Fruit fly (Drosophila melanogaster): ENCODE measurements around the gene CG9737.

Gene CG9737

dm6 chr3R:30268733-30269132 is 25.6 kb upstream of the CG9737 start (continued):
- peak; percentile 12 for TF ChIP-seq achi (GFP tag; optimal IDR thresholded peaks at IDR 0.05)
- peak; percentile 27 for TF ChIP-seq CG11762 (GFP tag; optimal IDR thresholded peaks at IDR 0.05; ENCODE audit: insufficient read depth)
- peak; percentile 62 for TF ChIP-seq Met (GFP tag; optimal IDR thresholded peaks at IDR 0.05)
- peak; percentile 38 for TF ChIP-seq CG32006 (GFP tag; optimal IDR thresholded peaks at IDR 0.05)
- TF ChIP-seq CG16779 (tag; optimal IDR thresholded peaks at IDR 0.05), result no peak
- TF ChIP-seq Hr4 (GFP tag; optimal IDR thresholded peaks at IDR 0.05), result peak; percentile 13
- peak; percentile 40 for TF ChIP-seq CG3919 (GFP tag; optimal IDR thresholded peaks at IDR 0.05)
- peak; percentile 40 for TF ChIP-seq CG31627 (GFP tag; optimal IDR thresholded peaks at IDR 0.05)
- peak; percentile 4 for TF ChIP-seq CG6792 (GFP tag; optimal IDR thresholded peaks at IDR 0.05)
- TF ChIP-seq dac (GFP tag; optimal IDR thresholded peaks at IDR 0.05), result no peak
- TF ChIP-seq CG8632 (GFP tag; optimal IDR thresholded peaks at IDR 0.05), result peak; percentile 27
- peak; percentile 9 for TF ChIP-seq Sox15 (GFP tag; optimal IDR thresholded peaks at IDR 0.05)
- TF ChIP-seq Ets21C (GFP tag; optimal IDR thresholded peaks at IDR 0.05), result no peak
- TF ChIP-seq eg (GFP tag; IDR thresholded peaks at IDR 0.05), result no peak
- peak; percentile 20 for TF ChIP-seq spab (GFP tag; optimal IDR thresholded peaks at IDR 0.05)
- peak; percentile 44 for TF ChIP-seq CG15336 (GFP tag; IDR thresholded peaks at IDR 0.05)
- peak; percentile 29 for TF ChIP-seq Sox14 (GFP tag; optimal IDR thresholded peaks at IDR 0.05)
- no peak for TF ChIP-seq CG8119 (GFP tag; IDR thresholded peaks at IDR 0.05)
- TF ChIP-seq Hr39 (GFP tag; optimal IDR thresholded peaks at IDR 0.05), result peak; percentile 18
- TF ChIP-seq CG11902 (GFP tag; optimal IDR thresholded peaks at IDR 0.05), result peak; percentile 28
- peak; percentile 64 for TF ChIP-seq svp (GFP tag)

- peak; percentile 96 for TF ChIP-seq OdsH (GFP tag; optimal IDR thresholded peaks at IDR 0.05)
- peak; percentile 93 for TF ChIP-seq CG9139 (GFP tag; optimal IDR thresholded peaks at IDR 0.05)
- TF ChIP-seq Sox102F (GFP tag; optimal IDR thresholded peaks at IDR 0.05), result peak; percentile 87
- TF ChIP-seq topi (GFP tag; optimal IDR thresholded peaks at IDR 0.05), result peak; percentile 83
- peak; percentile 96 for TF ChIP-seq dsx (GFP tag; optimal IDR thresholded peaks at IDR 0.05; ENCODE audit: poor library complexity, severe bottlenecking)
- peak; percentile 81 for TF ChIP-seq CG31627 (GFP tag; optimal IDR thresholded peaks at IDR 0.05)
- peak; percentile 97 for TF ChIP-seq CG3032 (tag; optimal IDR thresholded peaks at IDR 0.05)
- TF ChIP-seq spab (GFP tag; optimal IDR thresholded peaks at IDR 0.05), result peak; percentile 94
- TF ChIP-seq Sox15 (GFP tag; optimal IDR thresholded peaks at IDR 0.05), result peak; percentile 72
- peak; percentile 65 for TF ChIP-seq Eip93F (GFP tag; optimal IDR thresholded peaks at IDR 0.05)
- TF ChIP-seq Eip75B (GFP tag; optimal IDR thresholded peaks at IDR 0.05), result peak; percentile 92
- TF ChIP-seq cyc (GFP tag; optimal IDR thresholded peaks at IDR 0.05), result peak; percentile 84
- peak; percentile 96 for TF ChIP-seq CG10669 (GFP tag; optimal IDR thresholded peaks at IDR 0.05)
- TF ChIP-seq Ets21C (GFP tag; optimal IDR thresholded peaks at IDR 0.05), result peak; percentile 66
- no peak for TF ChIP-seq fkh (GFP tag; optimal IDR thresholded peaks at IDR 0.05)
- TF ChIP-seq net (GFP tag; optimal IDR thresholded peaks at IDR 0.05), result peak; percentile 95
- peak; percentile 94 to 97 for TF ChIP-seq salr (GFP tag; optimal IDR thresholded peaks at IDR 0.05)
- TF ChIP-seq ss (GFP tag; optimal IDR thresholded peaks at IDR 0.05), result peak; percentile 94 to 97
- peak; percentile 84 for TF ChIP-seq dac (GFP tag; optimal IDR thresholded peaks at IDR 0.05)
- TF ChIP-seq vri (GFP tag; optimal IDR thresholded peaks at IDR 0.05), result peak; percentile 83
- TF ChIP-seq eg (GFP tag; IDR thresholded peaks at IDR 0.05), result peak; percentile 97
- TF ChIP-seq CG16779 (tag; optimal IDR thresholded peaks at IDR 0.05), result peak; percentile 75
- peak; percentile 97 for TF ChIP-seq CG15336 (GFP tag; IDR thresholded peaks at IDR 0.05)
- peak; percentile 84 for TF ChIP-seq lz (GFP tag; optimal IDR thresholded peaks at IDR 0.05)
- peak; percentile 94 for TF ChIP-seq CG11294 (GFP tag; IDR thresholded peaks at IDR 0.05)
- peak; percentile 88 for TF ChIP-seq Lpt (GFP tag; optimal IDR thresholded peaks at IDR 0.05)
- TF ChIP-seq pdm3 (GFP tag; optimal IDR thresholded peaks at IDR 0.05), result peak; percentile 95
- TF ChIP-seq Hr4 (GFP tag; optimal IDR thresholded peaks at IDR 0.05), result peak; percentile 96
- peak; percentile 90 for TF ChIP-seq svp (GFP tag)
- peak; percentile 47 for TF ChIP-seq Blimp-1 (GFP tag; optimal IDR thresholded peaks at IDR 0.05)
- TF ChIP-seq Sox14 (GFP tag; optimal IDR thresholded peaks at IDR 0.05), result peak; percentile 94
- TF ChIP-seq CG11762 (GFP tag; optimal IDR thresholded peaks at IDR 0.05; ENCODE audit: insufficient read depth), result peak; percentile 86
- TF ChIP-seq achi (GFP tag; optimal IDR thresholded peaks at IDR 0.05), result peak; percentile 92
- peak; percentile 98 for TF ChIP-seq Eip78C (GFP tag)
- peak; percentile 90 for TF ChIP-seq CG6792 (GFP tag; optimal IDR thresholded peaks at IDR 0.05)
- peak; percentile 66 for TF ChIP-seq fd85E (GFP tag; optimal IDR thresholded peaks at IDR 0.05)
- TF ChIP-seq CG8632 (GFP tag; optimal IDR thresholded peaks at IDR 0.05), result peak; percentile 87
- peak; percentile 96 for TF ChIP-seq CG8119 (GFP tag; IDR thresholded peaks at IDR 0.05)
- peak; percentile 88 for TF ChIP-seq CG4318 (GFP tag; optimal IDR thresholded peaks at IDR 0.05)
- peak; percentile 96 for TF ChIP-seq CG1621 (tag; optimal IDR thresholded peaks at IDR 0.05)
- peak; percentile 90 for TF ChIP-seq CG7368 (GFP tag; optimal IDR thresholded peaks at IDR 0.05)
- peak; percentile 82 for TF ChIP-seq Hr39 (GFP tag; optimal IDR thresholded peaks at IDR 0.05)
- peak; percentile 94 for TF ChIP-seq CG32006 (GFP tag; optimal IDR thresholded peaks at IDR 0.05)
- peak; percentile 78 for TF ChIP-seq CG8319 (GFP tag; optimal IDR thresholded peaks at IDR 0.05)
Measured at dm6 chr3R:30265420-30265819, 22.3 kb upstream of the CG9737 start.

All from whole organism, prepupa.